Worm (Caenorhabditis elegans) whole organism, L2 larva: ENCODE measurements around the gene elt-7.

ENCODE experiments used
- aly-2 ChIP-seq: fragments of 150-350 bp; optimal IDR thresholded peaks from 2 replicates; lab custom pipeline; 2014; ENCODE audit warnings: missing biosample characterization, missing genetic modification characterization
- ama-1 ChIP-seq: fragments of 150-350 bp; optimal IDR thresholded peaks from 2 replicates; lab custom pipeline; 2018; ENCODE audit warnings: inconsistent platforms
- ceh-82 ChIP-seq: fragments of 150-350 bp; optimal IDR thresholded peaks from 2 replicates; lab custom pipeline; 2014; ENCODE audit warnings: missing biosample characterization, missing genetic modification characterization
- crh-2 ChIP-seq: sonication (generic microtip); optimal IDR thresholded peaks from 2 replicates; lab custom pipeline; 2017; ENCODE audit warnings: missing biosample characterization, missing genetic modification characterization
- egl-27 ChIP-seq: sonication (generic microtip); optimal IDR thresholded peaks from 3 replicates; lab custom pipeline; 2017; ENCODE audit warnings: missing biosample characterization, missing genetic modification reagents, missing genetic modification characterization
- fos-1 ChIP-seq: fragments of 150-350 bp; optimal IDR thresholded peaks from 2 replicates; lab custom pipeline; 2014; ENCODE audit warnings: missing biosample characterization, missing genetic modification characterization
- lin-13 ChIP-seq: fragments of 150-350 bp; optimal IDR thresholded peaks from 2 replicates; lab custom pipeline; 2014; ENCODE audit warnings: missing biosample characterization, missing genetic modification reagents, missing genetic modification characterization
- nhr-11 ChIP-seq: fragments of 150-350 bp; optimal IDR thresholded peaks from 2 replicates; lab custom pipeline; 2014; ENCODE audit warnings: missing biosample characterization, missing genetic modification characterization
- nhr-23 ChIP-seq: fragments of 150-350 bp; optimal IDR thresholded peaks from 2 replicates; lab custom pipeline; 2014; ENCODE audit warnings: missing biosample characterization, missing genetic modification reagents, missing genetic modification characterization
- sma-9 ChIP-seq, 2 experiments: fragments of 150-350 bp in 1 of 2; sonication (generic microtip) in 1 of 2; optimal IDR thresholded peaks; 2 replicates each; lab custom pipeline; 2014 to 2016; ENCODE audit warnings: missing genetic modification characterization in 2 of 2, mild to moderate bottlenecking in 1 of 2, missing biosample characterization in 1 of 2, missing compliant biosample characterization in 1 of 2, missing genetic modification reagents in 1 of 2, moderate library complexity in 1 of 2
- ztf-1 ChIP-seq: fragments of 200-800 bp; sonication (Bioruptor generic); conservative IDR thresholded peaks from 2 replicates; pipeline ENCODE4 v1.3.6; 2022; ENCODE audit warnings: missing genetic modification characterization, missing compliant biosample characterization

DNA sequence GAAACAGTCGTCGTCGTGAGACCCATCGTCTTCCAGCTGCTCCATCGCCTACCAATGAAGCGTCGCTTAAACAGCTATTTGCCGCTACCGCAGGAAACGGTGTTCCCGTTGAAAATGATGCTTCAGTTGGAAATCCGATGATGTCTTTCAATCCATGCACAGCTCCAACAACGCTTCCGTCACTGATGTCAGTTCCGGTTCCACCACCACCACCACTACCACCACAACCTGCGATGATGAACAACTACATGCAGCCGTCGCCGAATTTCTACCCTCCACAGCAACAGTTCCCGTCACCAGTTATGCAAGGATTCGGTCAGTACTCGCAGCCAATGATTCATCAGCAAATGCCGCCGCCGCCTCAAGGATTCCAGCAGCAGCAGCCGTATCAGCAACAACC lies 36.5 kb upstream of the elt-7 start:
- TF ChIP-seq aly-2 (tag; lab: Kevin White, UChicago) = no peak
- no peak for TF ChIP-seq crh-2 (tag; lab: Kevin White, UChicago)
- TF ChIP-seq egl-27 = no peak
- no peak for TF ChIP-seq sma-9 (GFP tag; optimal IDR thresholded peaks at IDR 0.05; lab: Kevin White, UChicago)
- no peak for TF ChIP-seq sma-9 (tag; optimal IDR thresholded peaks at IDR 0.05; lab: Kevin White, UChicago)
- TF ChIP-seq ceh-82 (tag; lab: Kevin White, UChicago) = no peak
- TF ChIP-seq ama-1 (lab: Kevin White, UChicago) = no peak
- TF ChIP-seq nhr-23 = no peak
- no peak for TF ChIP-seq nhr-11 (tag; lab: Kevin White, UChicago)
- TF ChIP-seq ztf-1 (GFP tag; lab: Robert Waterston, UW) = no peak
- no peak for TF ChIP-seq fos-1 (tag; lab: Kevin White, UChicago)
- no peak for TF ChIP-seq lin-13 (GFP tag; lab: Kevin White, UChicago)
